Fruit fly (Drosophila melanogaster) whole organism: ENCODE results near the gene CG33514.

ENCODE experiments used
- CG8478 ChIP-seq: fragments of >200 bp; optimal IDR thresholded peaks from 2 replicates; lab custom pipeline; 2018; ENCODE audit warnings: inconsistent platforms
- Dll ChIP-seq: fragments of >200 bp; optimal IDR thresholded peaks from 2 replicates; lab custom pipeline; 2017
- EcR ChIP-seq, 2 experiments: fragments of >200 bp; optimal IDR thresholded peaks; 2 replicates each; lab custom pipeline; 2017; ENCODE audit warnings: missing biosample characterization in 2 of 2, missing genetic modification characterization in 2 of 2, missing genetic modification reagents in 2 of 2
- pan ChIP-seq: fragments of >200 bp; optimal IDR thresholded peaks from 2 replicates; lab custom pipeline; 2017
- psq ChIP-seq: fragments of >200 bp; optimal IDR thresholded peaks from 2 replicates; lab custom pipeline; 2017
- usp ChIP-seq: fragments of >200 bp; optimal IDR thresholded peaks from 2 replicates; lab custom pipeline; 2017; ENCODE audit warnings: missing biosample characterization, missing genetic modification characterization, mixed read lengths

The CG33514 gene

dm6 chr3L:4365197-4365596 lies at the start of gene CG33514:
CG33514 (plus strand) TSS chr3L:4365434.
- TF ChIP-seq CG8478 (lab: Kevin White, UChicago): no peak
- TF ChIP-seq usp (GFP tag; lab: Kevin White, UChicago): no peak
- TF ChIP-seq psq (lab: Kevin White, UChicago): no peak
- TF ChIP-seq pan (lab: Kevin White, UChicago): no peak
- no peak for TF ChIP-seq EcR (GFP tag; optimal IDR thresholded peaks at IDR 0.05; lab: Kevin White, UChicago)
- no peak for TF ChIP-seq Dll

- TF ChIP-seq psq (lab: Kevin White, UChicago) (no peak), EcR (GFP tag; optimal IDR thresholded peaks at IDR 0.05; lab: Kevin White, UChicago) (no peak), usp (GFP tag; lab: Kevin White, UChicago) (no peak), CG8478 (lab: Kevin White, UChicago) (no peak), pan (lab: Kevin White, UChicago) (no peak), Dll (no peak)
Measured at dm6 chr3L:4318677-4319580, 46.3 kb upstream of the CG33514 start, which contains the start of gene PMP34. PMP34 (plus strand) TSS chr3L:4318755.

- no peak for TF ChIP-seq Dll
- no peak for TF ChIP-seq usp (GFP tag; lab: Kevin White, UChicago)
- TF ChIP-seq psq (lab: Kevin White, UChicago): no peak
Measured at dm6 chr3L:4322032-4322617, 43.1 kb upstream of the CG33514 start, which contains the start of gene CG15014. CG15014 (minus strand) TSS chr3L:4322259.

DNA sequence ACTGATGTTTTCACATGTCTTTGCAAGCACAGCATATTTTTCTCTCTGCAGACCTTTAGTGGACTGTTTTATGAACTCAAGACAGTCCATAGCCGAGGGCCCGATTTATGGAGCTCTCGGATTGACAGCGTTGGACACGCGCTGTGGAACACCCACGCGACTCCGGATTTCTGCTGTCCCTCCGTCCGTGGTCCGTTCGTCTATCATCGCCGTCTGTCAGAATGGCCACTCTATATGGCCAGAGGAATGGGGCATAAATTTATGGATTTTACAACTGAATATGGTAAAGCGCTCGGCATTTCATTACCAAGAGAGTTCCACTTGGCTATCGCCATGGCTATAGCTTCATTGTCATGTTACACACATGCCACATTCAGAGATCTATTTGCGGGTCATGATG lies 37.2 kb upstream of the CG33514 start:
- TF ChIP-seq Dll (no peak), CG8478 (lab: Kevin White, UChicago) (no peak), usp (GFP tag; lab: Kevin White, UChicago) (no peak), psq (lab: Kevin White, UChicago) (no peak), pan (lab: Kevin White, UChicago) (no peak), EcR (GFP tag; optimal IDR thresholded peaks at IDR 0.05; lab: Kevin White, UChicago) (no peak)

- no peak for TF ChIP-seq EcR (GFP tag; optimal IDR thresholded peaks at IDR 0.05; lab: Kevin White, UChicago)
Measured at dm6 chr3L:4336588-4336987, 28.6 kb upstream of the CG33514 start.

- TF ChIP-seq Dll (no peak), EcR (GFP tag; optimal IDR thresholded peaks at IDR 0.05; lab: Kevin White, UChicago) (no peak), psq (lab: Kevin White, UChicago) (no peak), CG8478 (lab: Kevin White, UChicago) (no peak), pan (lab: Kevin White, UChicago) (no peak), usp (GFP tag; lab: Kevin White, UChicago) (no peak)
Measured at dm6 chr3L:4339525-4339924, 25.7 kb upstream of the CG33514 start.

- no peak for TF ChIP-seq CG8478 (lab: Kevin White, UChicago)
- no peak for TF ChIP-seq usp (GFP tag; lab: Kevin White, UChicago)
- no peak for TF ChIP-seq pan (lab: Kevin White, UChicago)
- no peak for TF ChIP-seq EcR (GFP tag; optimal IDR thresholded peaks at IDR 0.05; lab: Kevin White, UChicago)
- TF ChIP-seq psq (lab: Kevin White, UChicago): no peak
- no peak for TF ChIP-seq Dll
Measured at dm6 chr3L:4340227-4340626, 25.0 kb upstream of the CG33514 start.

DNA sequence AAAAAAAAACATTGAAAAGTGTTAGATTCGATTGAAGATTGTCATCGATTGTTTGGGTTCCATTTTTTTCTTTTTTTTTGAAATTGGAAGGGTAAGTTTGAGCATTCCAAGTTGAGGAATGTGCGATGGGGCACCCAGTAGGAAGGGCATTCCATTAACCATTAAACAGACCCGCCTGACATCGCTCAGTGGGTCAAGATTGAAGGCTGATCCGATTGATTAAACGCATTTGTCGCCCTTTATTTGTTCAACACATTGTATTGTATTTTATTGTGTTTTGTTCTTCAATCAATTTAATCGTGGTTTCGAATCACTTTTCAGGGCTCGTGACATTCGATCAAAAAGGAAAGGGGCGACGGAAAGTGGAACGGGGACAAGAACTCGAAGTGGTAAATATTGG lies 24.2 kb upstream of the CG33514 start:
- TF ChIP-seq psq (lab: Kevin White, UChicago): no peak
- no peak for TF ChIP-seq usp (GFP tag; lab: Kevin White, UChicago)
- no peak for TF ChIP-seq Dll
- no peak for TF ChIP-seq pan (lab: Kevin White, UChicago)
- TF ChIP-seq EcR (GFP tag; optimal IDR thresholded peaks at IDR 0.05; lab: Kevin White, UChicago): no peak
- no peak for TF ChIP-seq CG8478 (lab: Kevin White, UChicago)

DNA sequence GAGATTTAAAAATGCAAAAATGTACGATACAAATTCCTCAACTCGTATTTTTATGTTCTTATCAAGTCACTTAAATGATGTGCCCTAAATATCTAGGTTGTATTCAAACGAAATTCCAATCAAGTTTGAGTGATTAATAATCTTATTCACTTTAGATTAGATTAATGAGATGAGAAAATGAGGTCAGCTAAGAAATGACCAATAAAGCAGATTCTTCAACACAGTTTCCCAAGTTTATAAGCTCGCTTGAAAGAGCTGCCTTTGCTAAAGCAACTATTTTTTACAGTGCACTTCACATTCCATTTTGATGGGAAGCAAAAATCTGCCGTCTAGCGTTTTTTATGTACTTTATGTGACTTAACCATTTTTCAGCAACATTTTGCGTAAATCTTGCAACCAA lies 18.9 kb upstream of the CG33514 start:
- TF ChIP-seq usp (GFP tag; lab: Kevin White, UChicago) (no peak), psq (lab: Kevin White, UChicago) (no peak), EcR (GFP tag; optimal IDR thresholded peaks at IDR 0.05; lab: Kevin White, UChicago) (no peak), Dll (no peak), pan (lab: Kevin White, UChicago) (no peak), CG8478 (lab: Kevin White, UChicago) (no peak)

DNA sequence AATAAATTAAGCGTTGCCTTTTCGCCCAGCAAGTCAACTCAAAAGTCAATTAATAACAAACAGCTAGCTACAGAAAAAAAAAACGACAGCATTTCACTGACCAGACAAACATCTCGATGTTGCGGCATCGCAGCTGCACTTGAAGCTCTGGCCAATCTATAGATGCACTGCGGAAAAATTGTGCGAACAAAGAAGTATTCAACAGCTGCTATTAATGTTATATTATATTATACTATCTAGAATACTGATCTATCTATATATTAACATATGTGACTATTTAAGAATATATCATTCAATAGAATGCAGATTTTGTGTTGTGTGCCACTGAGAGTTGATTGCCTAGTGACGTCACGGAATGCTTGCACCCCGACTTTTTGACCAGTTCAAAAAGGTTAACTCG lies 17.2 kb upstream of the CG33514 start:
- TF ChIP-seq usp (GFP tag; lab: Kevin White, UChicago): no peak

DNA sequence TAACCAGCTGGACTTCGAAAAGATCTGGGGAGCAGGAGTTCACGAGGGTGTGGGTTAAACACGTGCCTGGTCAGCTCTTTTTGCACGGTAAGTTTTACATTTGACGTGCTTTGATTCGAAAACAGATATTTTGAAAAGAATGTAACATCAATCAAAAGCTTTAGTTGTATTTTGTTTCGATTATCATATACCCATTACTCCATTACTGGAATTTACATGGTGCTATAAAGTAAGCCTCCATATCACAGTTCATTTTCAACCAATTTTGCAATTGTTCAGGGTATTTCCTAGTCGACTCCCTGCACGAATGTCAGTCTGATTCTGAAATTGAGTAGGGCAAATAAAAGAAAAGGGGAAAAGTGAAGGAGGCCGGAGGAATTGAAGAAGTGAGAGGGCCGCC lies 16.4 kb upstream of the CG33514 start:
- TF ChIP-seq CG8478 (lab: Kevin White, UChicago) (no peak), psq (lab: Kevin White, UChicago) (no peak), pan (lab: Kevin White, UChicago) (no peak), EcR (GFP tag; optimal IDR thresholded peaks at IDR 0.05; lab: Kevin White, UChicago) (no peak), usp (GFP tag; lab: Kevin White, UChicago) (no peak), Dll (no peak)

DNA sequence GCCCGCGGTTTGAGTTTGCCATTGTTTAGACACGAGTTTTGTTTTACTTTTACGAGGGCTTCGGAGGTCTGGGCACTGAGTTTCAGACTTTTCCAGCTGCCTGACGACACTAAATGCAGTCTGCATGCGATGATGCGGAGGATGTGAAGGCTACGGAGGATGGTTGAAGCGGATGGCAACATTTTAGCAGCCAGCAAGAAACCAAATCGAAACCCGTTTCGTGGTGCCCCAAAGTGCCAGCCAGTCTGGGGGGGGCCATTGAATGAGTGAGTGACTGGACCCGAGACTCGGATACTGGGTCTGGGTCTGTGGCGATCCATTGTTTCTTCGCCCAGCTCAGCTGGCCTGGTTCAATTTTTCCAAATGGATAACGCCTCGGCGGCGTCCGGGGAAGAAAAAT lies 15.9 kb upstream of the CG33514 start:
- no peak for TF ChIP-seq EcR (GFP tag; optimal IDR thresholded peaks at IDR 0.05; lab: Kevin White, UChicago)
- no peak for TF ChIP-seq psq (lab: Kevin White, UChicago)
- no peak for TF ChIP-seq usp (GFP tag; lab: Kevin White, UChicago)
- no peak for TF ChIP-seq CG8478 (lab: Kevin White, UChicago)
- no peak for TF ChIP-seq pan (lab: Kevin White, UChicago)
- no peak for TF ChIP-seq Dll
